Fruit fly (Drosophila melanogaster) whole organism, embryonic: ENCODE measurements around the gene CG31633.

Experiments used
- BEAF-32 ChIP-seq: fragments of 200-800 bp; sonication (Bioruptor generic); optimal IDR thresholded peaks from 3 replicates; lab custom pipeline; 2017; ENCODE audit warnings: missing biosample characterization, missing genetic modification characterization, mild to moderate bottlenecking, moderate library complexity, missing genetic modification reagents
- CG11456 ChIP-seq: fragments of 200-800 bp; sonication (Bioruptor generic); IDR thresholded peaks from 3 replicates; pipeline ENCODE4 v1.3.6; 2022; ENCODE audit warnings: missing biosample characterization, missing genetic modification characterization
- CG12071 ChIP-seq: fragments of 200-800 bp; sonication (Bioruptor generic); optimal IDR thresholded peaks from 3 replicates; lab custom pipeline; 2018; ENCODE audit warnings: missing biosample characterization, mild to moderate bottlenecking, missing genetic modification characterization
- CG12391 ChIP-seq: fragments of 200-800 bp; sonication (Bioruptor generic); optimal IDR thresholded peaks from 3 replicates; lab custom pipeline; 2018; ENCODE audit warnings: missing biosample characterization, mild to moderate bottlenecking, missing genetic modification characterization, moderate library complexity
- CG12744 ChIP-seq: fragments of 200-800 bp; sonication (Bioruptor generic); optimal IDR thresholded peaks from 2 replicates; lab custom pipeline; 2016; ENCODE audit warnings: missing biosample characterization, missing genetic modification characterization
- CG13123 ChIP-seq: fragments of 200-800 bp; sonication (Bioruptor generic); optimal IDR thresholded peaks from 2 replicates; lab custom pipeline; 2016; ENCODE audit warnings: missing biosample characterization, missing genetic modification characterization
- CG14050 ChIP-seq: fragments of 200-800 bp; sonication (Bioruptor generic); IDR thresholded peaks from 3 replicates; pipeline ENCODE4 v1.3.6; 2022; ENCODE audit warnings: missing biosample characterization, missing genetic modification characterization
- CG14441 ChIP-seq: fragments of 200-800 bp; sonication (Bioruptor generic); IDR thresholded peaks from 2 replicates; pipeline ENCODE4 v1.3.6; 2022; ENCODE audit warnings: missing biosample characterization, missing genetic modification characterization
- CG3995 ChIP-seq: fragments of 200-800 bp; sonication (Bioruptor generic); optimal IDR thresholded peaks from 3 replicates; lab custom pipeline; 2016; ENCODE audit warnings: missing biosample characterization, missing genetic modification characterization
- CG4404 ChIP-seq: fragments of 200-800 bp; sonication (Bioruptor generic); IDR thresholded peaks from 2 replicates; pipeline ENCODE4 v1.3.6; 2022; ENCODE audit warnings: missing biosample characterization, missing genetic modification characterization
- CG4424 ChIP-seq: fragments of 200-800 bp; sonication (Bioruptor generic); optimal IDR thresholded peaks from 3 replicates; lab custom pipeline; 2016; ENCODE audit warnings: missing biosample characterization, missing genetic modification characterization
- CG4617 ChIP-seq: fragments of 200-800 bp; sonication (Bioruptor generic); optimal IDR thresholded peaks from 3 replicates; lab custom pipeline; 2016; ENCODE audit warnings: missing biosample characterization, missing genetic modification characterization, borderline replicate concordance
- CG7357 ChIP-seq: fragments of 200-800 bp; sonication (Bioruptor generic); IDR thresholded peaks from 3 replicates; pipeline ENCODE4 v1.3.6; 2022; ENCODE audit warnings: missing biosample characterization, missing genetic modification characterization
- CG8281 ChIP-seq: fragments of 200-800 bp; sonication (Bioruptor generic); optimal IDR thresholded peaks from 2 replicates; lab custom pipeline; 2018; ENCODE audit warnings: missing biosample characterization, mild to moderate bottlenecking, missing genetic modification characterization, moderate library complexity
- CG9215 ChIP-seq: fragments of 200-800 bp; sonication (Bioruptor generic); IDR thresholded peaks from 2 replicates; pipeline ENCODE4 v1.3.6; 2022; ENCODE audit warnings: missing biosample characterization, missing genetic modification characterization
- CoRest ChIP-seq: fragments of 200-800 bp; sonication (Bioruptor generic); optimal IDR thresholded peaks from 3 replicates; lab custom pipeline; 2018; ENCODE audit warnings: missing biosample characterization, mild to moderate bottlenecking, missing genetic modification characterization, moderate library complexity
- D19A ChIP-seq: fragments of 200-800 bp; optimal IDR thresholded peaks from 3 replicates; lab custom pipeline; 2019; ENCODE audit warnings: missing biosample characterization, mild to moderate bottlenecking, missing genetic modification characterization, moderate library complexity
- Dip3 ChIP-seq: fragments of 200-800 bp; sonication (Bioruptor generic); optimal IDR thresholded peaks from 3 replicates; lab custom pipeline; 2016; ENCODE audit warnings: missing biosample characterization, missing genetic modification characterization
- Drgx ChIP-seq: fragments of 200-800 bp; sonication (Bioruptor generic); IDR thresholded peaks from 2 replicates; pipeline ENCODE4 v1.3.6; 2022; ENCODE audit warnings: missing biosample characterization, missing genetic modification characterization
- Hand ChIP-seq: fragments of 200-800 bp; sonication (Bioruptor generic); optimal IDR thresholded peaks from 2 replicates; lab custom pipeline; 2017; ENCODE audit warnings: mild to moderate bottlenecking, missing biosample characterization, missing genetic modification reagents, missing genetic modification characterization
- Hr39 ChIP-seq: fragments of >200 bp; optimal IDR thresholded peaks from 2 replicates; lab custom pipeline; 2017
- Kr ChIP-seq: fragments of 200-800 bp; sonication (Bioruptor generic); optimal IDR thresholded peaks from 2 replicates; lab custom pipeline; 2017; ENCODE audit warnings: missing biosample characterization, mild to moderate bottlenecking, missing genetic modification characterization
- NFAT ChIP-seq: fragments of 200-800 bp; sonication (Bioruptor generic); IDR thresholded peaks from 2 replicates; pipeline ENCODE4 v1.3.6; 2022; ENCODE audit warnings: missing biosample characterization, missing genetic modification characterization
- NK7.1 ChIP-seq: fragments of 200-800 bp; sonication (Bioruptor generic); optimal IDR thresholded peaks from 3 replicates; lab custom pipeline; 2016; ENCODE audit warnings: missing biosample characterization, missing genetic modification characterization
- Ptx1 ChIP-seq: fragments of 200-800 bp; sonication (Bioruptor generic); IDR thresholded peaks from 2 replicates; pipeline ENCODE4 v1.3.6; 2022; ENCODE audit warnings: missing biosample characterization, missing genetic modification characterization
- Rx ChIP-seq: fragments of 200-800 bp; sonication (Bioruptor generic); IDR thresholded peaks from 2 replicates; pipeline ENCODE4 v1.3.6; 2022; ENCODE audit warnings: missing biosample characterization, missing genetic modification characterization
- Sry-β ChIP-seq: fragments of 200-800 bp; sonication (Bioruptor generic); optimal IDR thresholded peaks from 2 replicates; lab custom pipeline; 2018; ENCODE audit warnings: missing biosample characterization, mild to moderate bottlenecking, missing genetic modification characterization, moderate library complexity
- Ssrp ChIP-seq: fragments of 200-800 bp; sonication (Bioruptor generic); optimal IDR thresholded peaks from 2 replicates; lab custom pipeline; 2018; ENCODE audit warnings: missing biosample characterization, mild to moderate bottlenecking, missing genetic modification characterization, moderate library complexity
- Xbp1 ChIP-seq: fragments of 200-800 bp; sonication (Bioruptor generic); optimal IDR thresholded peaks from 3 replicates; lab custom pipeline; 2016; ENCODE audit warnings: missing biosample characterization, mild to moderate bottlenecking, missing genetic modification characterization
- abd-A ChIP-seq: fragments of 200-800 bp; sonication (Bioruptor generic); optimal IDR thresholded peaks from 3 replicates; lab custom pipeline; 2019; ENCODE audit warnings: missing biosample characterization, mild to moderate bottlenecking, missing genetic modification characterization, moderate library complexity
- bbx ChIP-seq: fragments of 200-800 bp; sonication (Bioruptor generic); IDR thresholded peaks from 2 replicates; pipeline ENCODE4 v1.3.6; 2022; ENCODE audit warnings: missing biosample characterization, missing genetic modification characterization; ENCODE audit not compliant: partially characterized antibody
- bigmax ChIP-seq: fragments of 200-800 bp; sonication (Bioruptor generic); optimal IDR thresholded peaks from 2 replicates; lab custom pipeline; 2018; ENCODE audit warnings: missing biosample characterization, mild to moderate bottlenecking, missing genetic modification characterization
- chinmo ChIP-seq: fragments of 200-800 bp; sonication (Bioruptor generic); IDR thresholded peaks from 4 replicates; pipeline ENCODE4 v1.3.6; 2022; ENCODE audit warnings: missing biosample characterization, missing genetic modification characterization; ENCODE audit not compliant: partially characterized antibody
- corto ChIP-seq: fragments of 200-800 bp; sonication (Bioruptor generic); optimal IDR thresholded peaks from 2 replicates; lab custom pipeline; 2016; ENCODE audit warnings: missing biosample characterization, mild to moderate bottlenecking, missing genetic modification characterization, moderate library complexity
- crol ChIP-seq: fragments of 200-800 bp; sonication (Bioruptor generic); IDR thresholded peaks from 2 replicates; pipeline ENCODE4 v1.3.6; 2022; ENCODE audit warnings: missing biosample characterization, missing genetic modification characterization
- dmrt11E ChIP-seq: fragments of 200-800 bp; sonication (Bioruptor generic); optimal IDR thresholded peaks from 3 replicates; lab custom pipeline; 2018; ENCODE audit warnings: missing biosample characterization, mild to moderate bottlenecking, missing genetic modification characterization, moderate library complexity
- esg ChIP-seq: fragments of 200-800 bp; sonication (Bioruptor generic); conservative IDR thresholded peaks from 2 replicates; pipeline ENCODE4 v1.3.6; 2022; ENCODE audit warnings: missing biosample characterization, missing genetic modification characterization
- exex ChIP-seq: fragments of 200-800 bp; sonication (Bioruptor generic); optimal IDR thresholded peaks from 4 replicates; lab custom pipeline; 2018; ENCODE audit warnings: missing biosample characterization, mild to moderate bottlenecking, missing genetic modification characterization, moderate library complexity
- fd3F ChIP-seq: fragments of 200-800 bp; sonication (Bioruptor generic); optimal IDR thresholded peaks from 2 replicates; lab custom pipeline; 2018; ENCODE audit warnings: missing biosample characterization, mild to moderate bottlenecking, missing genetic modification characterization, moderate library complexity
- fd96Cb ChIP-seq: fragments of 200-800 bp; sonication (Bioruptor generic); optimal IDR thresholded peaks from 2 replicates; lab custom pipeline; 2018; ENCODE audit warnings: missing biosample characterization, mild to moderate bottlenecking, missing genetic modification characterization, moderate library complexity
- grn ChIP-seq: fragments of 200-800 bp; sonication (Bioruptor generic); optimal IDR thresholded peaks from 3 replicates; lab custom pipeline; 2017; ENCODE audit warnings: missing biosample characterization, missing genetic modification characterization
- gsb-n ChIP-seq: fragments of 200-800 bp; sonication (Bioruptor generic); optimal IDR thresholded peaks from 3 replicates; lab custom pipeline; 2018; ENCODE audit warnings: missing biosample characterization, mild to moderate bottlenecking, missing genetic modification characterization
- lab ChIP-seq: fragments of 200-800 bp; sonication (Bioruptor generic); optimal IDR thresholded peaks from 3 replicates; lab custom pipeline; 2017; ENCODE audit warnings: missing biosample characterization, missing genetic modification characterization, mild to moderate bottlenecking, moderate library complexity, missing genetic modification reagents
- nerfin-2 ChIP-seq: fragments of 200-800 bp; sonication (Bioruptor generic); IDR thresholded peaks from 2 replicates; pipeline ENCODE4 v1.3.6; 2022; ENCODE audit warnings: missing biosample characterization, missing genetic modification characterization; ENCODE audit not compliant: partially characterized antibody
- nmo ChIP-seq: fragments of 200-800 bp; sonication (Bioruptor generic); optimal IDR thresholded peaks from 2 replicates; lab custom pipeline; 2018; ENCODE audit warnings: missing biosample characterization, mild to moderate bottlenecking, missing genetic modification characterization, moderate library complexity
- phol ChIP-seq: fragments of 200-800 bp; sonication (Bioruptor generic); optimal IDR thresholded peaks from 3 replicates; lab custom pipeline; 2018; ENCODE audit warnings: missing biosample characterization, mild to moderate bottlenecking, missing genetic modification characterization, moderate library complexity
- ranshi ChIP-seq: fragments of 200-800 bp; sonication (Bioruptor generic); IDR thresholded peaks from 2 replicates; pipeline ENCODE4 v1.3.6; 2022; ENCODE audit warnings: missing biosample characterization, missing genetic modification characterization
- stc ChIP-seq: fragments of 200-800 bp; sonication (Bioruptor generic); IDR thresholded peaks from 2 replicates; pipeline ENCODE4 v1.3.6; 2022; ENCODE audit warnings: missing biosample characterization, missing genetic modification characterization
- tap ChIP-seq: fragments of 200-800 bp; optimal IDR thresholded peaks from 3 replicates; lab custom pipeline; 2019; ENCODE audit warnings: missing biosample characterization, mild to moderate bottlenecking, missing genetic modification characterization, moderate library complexity
- zfh2 ChIP-seq: fragments of 200-800 bp; sonication (Bioruptor generic); optimal IDR thresholded peaks from 2 replicates; lab custom pipeline; 2016; ENCODE audit warnings: missing biosample characterization, missing genetic modification characterization

CG31633 gene

dm6 chr2L:6612477-6613004, 43.6 kb downstream of the CG31633 start (continued):
- TF ChIP-seq nerfin-2 (GFP tag; lab: Robert Waterston, UW) (no peak), Xbp1 (GFP tag; lab: Kevin White, UChicago) (peak; percentile 100), CG7357 (peak; percentile 99), CG12391 (tag; lab: Kevin White, UChicago) (peak; percentile 100), BEAF-32 (peak; percentile 55), fd96Cb (tag; lab: Kevin White, UChicago) (peak; percentile 100), grn (peak; percentile 100), CG3995 (GFP tag; lab: Kevin White, UChicago) (peak; percentile 96), CG14050 (GFP tag; lab: Robert Waterston, UW) (peak; percentile 100), bbx (GFP tag; lab: Robert Waterston, UW) (peak; percentile 64; the same call in 1 of the 2 replicates), CG4404 (GFP tag; lab: Robert Waterston, UW) (peak; percentile 100), exex (peak; percentile 100), abd-A (tag; lab: Kevin White, UChicago) (peak; percentile 100), chinmo (GFP tag; lab: Robert Waterston, UW) (0 out of 4 replicates have a peak, but pooled peaks have one; percentile 46), phol (tag; lab: Kevin White, UChicago) (peak; percentile 100), Sry-β (peak; percentile 82), dmrt11E (tag; lab: Kevin White, UChicago) (peak; percentile 100), Kr (peak; percentile 96), stc (GFP tag; lab: Robert Waterston, UW) (peak; percentile 100), Dip3 (GFP tag; lab: Kevin White, UChicago) (peak; percentile 100), NFAT (GFP tag; lab: Robert Waterston, UW) (peak; percentile 100), lab (peak; percentile 100), CG4424 (GFP tag; lab: Kevin White, UChicago) (peak; percentile 100), NK7.1 (GFP tag; lab: Kevin White, UChicago) (peak; percentile 100), fd3F (GFP tag; lab: Kevin White, UChicago) (peak; percentile 100), CG8281 (tag; lab: Kevin White, UChicago) (peak; percentile 97), CG14441 (GFP tag; lab: Robert Waterston, UW) (peak; percentile 100), Ptx1 (GFP tag; lab: Robert Waterston, UW) (peak; percentile 100), gsb-n (tag; lab: Kevin White, UChicago) (peak; percentile 100), CG12071 (peak; percentile 100), CG13123 (peak; percentile 100), bigmax (GFP tag; lab: Kevin White, UChicago) (peak; percentile 93), corto (peak; percentile 100), ranshi (GFP tag; lab: Robert Waterston, UW) (peak; percentile 100), Hand (peak; percentile 100), crol (GFP tag; lab: Robert Waterston, UW) (peak; percentile 94), nmo (GFP tag; lab: Kevin White, UChicago) (peak; percentile 100), esg (GFP tag; lab: Robert Waterston, UW) (peak; percentile 100), CG12744 (peak; percentile 100), Hr39 (lab: Kevin White, UChicago) (no peak), CoRest (peak; percentile 100), CG9215 (GFP tag; lab: Robert Waterston, UW) (peak; percentile 100), Ssrp (tag; lab: Kevin White, UChicago) (peak; percentile 100), Rx (GFP tag; lab: Robert Waterston, UW) (peak; percentile 100), CG11456 (GFP tag; lab: Robert Waterston, UW) (peak; percentile 100), CG4617 (GFP tag; lab: Kevin White, UChicago) (peak; percentile 100), Drgx (GFP tag; lab: Robert Waterston, UW) (peak; percentile 100), zfh2 (GFP tag; lab: Kevin White, UChicago) (peak; percentile 100), tap (tag; lab: Kevin White, UChicago) (peak; percentile 100), D19A (tag; lab: Kevin White, UChicago) (peak; percentile 99)
